Worm (Caenorhabditis elegans) whole organism, L4 larva: ENCODE measurements around the gene C49C3.4.

Experiments
- aly-2 ChIP-seq: sonication (generic microtip); optimal IDR thresholded peaks from 2 replicates; lab custom pipeline; 2018; ENCODE audit warnings: missing biosample characterization, missing genetic modification characterization
- daf-19 ChIP-seq: fragments of 200-800 bp; sonication (Bioruptor generic); conservative IDR thresholded peaks from 2 replicates; pipeline ENCODE4 v1.3.6; 2022; ENCODE audit warnings: missing genetic modification characterization, missing compliant biosample characterization
- fkh-10 ChIP-seq: fragments of 150-350 bp; optimal IDR thresholded peaks from 2 replicates; lab custom pipeline; 2014; ENCODE audit warnings: missing biosample characterization, missing genetic modification reagents, missing genetic modification characterization
- fos-1 ChIP-seq: fragments of 150-350 bp; optimal IDR thresholded peaks from 2 replicates; lab custom pipeline; 2014; ENCODE audit warnings: missing biosample characterization, missing genetic modification characterization
- nhr-11 ChIP-seq: fragments of 150-350 bp; optimal IDR thresholded peaks from 2 replicates; lab custom pipeline; 2014; ENCODE audit warnings: missing biosample characterization, missing genetic modification characterization
- nhr-76 ChIP-seq: fragments of 150-350 bp; optimal IDR thresholded peaks from 2 replicates; lab custom pipeline; 2014; ENCODE audit warnings: missing biosample characterization, missing genetic modification characterization

ce11 chrIV:17328834-17329233 is 8.2 kb downstream of the C49C3.4 start, which contains the start of gene ceh-88:
- TF ChIP-seq aly-2 (tag; lab: Kevin White, UChicago) (no peak), daf-19 (GFP tag; lab: Robert Waterston, UW) (no peak), fos-1 (no peak), nhr-76 (tag; lab: Kevin White, UChicago) (no peak), fkh-10 (no peak), nhr-11 (tag; lab: Kevin White, UChicago) (no peak)
